Worm (Caenorhabditis elegans) whole organism, young adult: ENCODE results near the gene srp-2.

Experiments used
- B0019.2 ChIP-seq: fragments of 200-800 bp; sonication (Bioruptor generic); conservative IDR thresholded peaks from 2 replicates; pipeline ENCODE4 v1.3.6; 2022; ENCODE audit warnings: missing genetic modification reagents, missing genetic modification characterization, missing compliant biosample characterization
- B0035.1 ChIP-seq: sonication (generic microtip); optimal IDR thresholded peaks from 2 replicates; lab custom pipeline; 2016; ENCODE audit warnings: missing genetic modification characterization, mild to moderate bottlenecking, missing compliant biosample characterization, missing genotype, missing genetic modification reagents
- B0261.1 ChIP-seq: sonication (generic microtip); optimal IDR thresholded peaks from 2 replicates; lab custom pipeline; 2016; ENCODE audit warnings: mild to moderate bottlenecking, missing genetic modification characterization, moderate library complexity, missing compliant biosample characterization
- F10E7.11 ChIP-seq: sonication (generic microtip); optimal IDR thresholded peaks from 2 replicates; lab custom pipeline; 2017; ENCODE audit warnings: mild to moderate bottlenecking, missing genetic modification characterization, moderate library complexity, missing compliant biosample characterization
- F22D6.2 ChIP-seq: sonication (generic microtip); optimal IDR thresholded peaks from 2 replicates; lab custom pipeline; 2016; ENCODE audit warnings: mild to moderate bottlenecking, missing genetic modification characterization, missing compliant biosample characterization
- F55B11.4 ChIP-seq: sonication (generic microtip); optimal IDR thresholded peaks from 2 replicates; lab custom pipeline; 2016; ENCODE audit warnings: missing compliant biosample characterization, missing genetic modification characterization, borderline replicate concordance; ENCODE audit not compliant: insufficient read depth
- Y56A3A.18 ChIP-seq: fragments of 200-800 bp; sonication (Bioruptor generic); IDR thresholded peaks from 2 replicates; pipeline ENCODE4 v1.3.6; 2022; ENCODE audit warnings: missing genetic modification reagents, missing genetic modification characterization, missing compliant biosample characterization
- aptf-3 ChIP-seq: fragments of 200-800 bp; sonication (Bioruptor generic); IDR thresholded peaks from 2 replicates; pipeline ENCODE4 v1.3.6; 2022; ENCODE audit warnings: missing genetic modification characterization, missing compliant biosample characterization
- attf-3 ChIP-seq: fragments of 200-800 bp; sonication (Bioruptor generic); conservative IDR thresholded peaks from 2 replicates; pipeline ENCODE4 v1.3.6; 2022; ENCODE audit warnings: missing genetic modification reagents, missing genetic modification characterization, missing compliant biosample characterization
- ccch-3 ChIP-seq: fragments of 200-800 bp; sonication (Bioruptor generic); optimal IDR thresholded peaks from 2 replicates; lab custom pipeline; 2018; ENCODE audit warnings: mild to moderate bottlenecking, missing genetic modification characterization, missing compliant biosample characterization
- ceh-100 ChIP-seq: fragments of 200-800 bp; sonication (Bioruptor generic); IDR thresholded peaks from 2 replicates; pipeline ENCODE4 v1.3.6; 2022; ENCODE audit warnings: missing genetic modification reagents, missing genetic modification characterization, missing compliant biosample characterization
- ceh-58 ChIP-seq: fragments of 200-800 bp; sonication (Bioruptor generic); IDR thresholded peaks from 2 replicates; pipeline ENCODE4 v1.3.6; 2022; ENCODE audit warnings: missing genetic modification characterization, missing compliant biosample characterization
- die-1 ChIP-seq: sonication (generic microtip); optimal IDR thresholded peaks from 2 replicates; lab custom pipeline; 2016; ENCODE audit warnings: missing genotype, mild to moderate bottlenecking, missing genetic modification characterization, missing compliant biosample characterization
- dox-1 ChIP-seq: fragments of 200-800 bp; sonication (Bioruptor generic); IDR thresholded peaks from 2 replicates; pipeline ENCODE4 v1.3.6; 2022; ENCODE audit warnings: missing genetic modification reagents, missing genetic modification characterization, missing compliant biosample characterization
- egrh-3 ChIP-seq: fragments of 200-800 bp; sonication (Bioruptor generic); IDR thresholded peaks from 2 replicates; pipeline ENCODE4 v1.3.6; 2022; ENCODE audit warnings: missing genetic modification reagents, missing genetic modification characterization, missing compliant biosample characterization
- him-1 ChIP-seq: sonication (generic microtip); optimal IDR thresholded peaks from 2 replicates; lab custom pipeline; 2016; ENCODE audit warnings: missing genotype, missing genetic modification reagents, missing genetic modification characterization, missing compliant biosample characterization
- hlh-12 ChIP-seq: sonication (generic microtip); optimal IDR thresholded peaks from 2 replicates; lab custom pipeline; 2016; ENCODE audit warnings: missing genetic modification characterization, missing compliant biosample characterization
- lin-35 ChIP-seq, 3 experiments: fragments of 150-350 bp in 2 of 3; sonication (generic microtip) in 1 of 3; optimal IDR thresholded peaks; 2 replicates each; lab custom pipeline; 2014 to 2018; ENCODE audit warnings: missing biosample characterization in 3 of 3, missing genetic modification characterization in 3 of 3, missing genetic modification reagents in 3 of 3
- madf-10 ChIP-seq: sonication (generic microtip); optimal IDR thresholded peaks from 2 replicates; lab custom pipeline; 2016; ENCODE audit warnings: mild to moderate bottlenecking, missing genetic modification characterization, missing compliant biosample characterization
- mcd-1 ChIP-seq: fragments of 200-800 bp; sonication (Bioruptor generic); IDR thresholded peaks from 2 replicates; pipeline ENCODE4 v1.3.6; 2022; ENCODE audit warnings: missing genetic modification reagents, missing genetic modification characterization, missing compliant biosample characterization
- nfya-2 ChIP-seq: fragments of 200-800 bp; sonication (Bioruptor generic); IDR thresholded peaks from 2 replicates; pipeline ENCODE4 v1.3.6; 2022; ENCODE audit warnings: missing genetic modification reagents, missing genetic modification characterization, missing compliant biosample characterization
- nfyb-1 ChIP-seq: fragments of 200-800 bp; sonication (Bioruptor generic); IDR thresholded peaks from 2 replicates; pipeline ENCODE4 v1.3.6; 2022; ENCODE audit warnings: missing genetic modification reagents, missing genetic modification characterization, missing compliant biosample characterization
- nhr-120 ChIP-seq: fragments of 200-800 bp; sonication (Bioruptor generic); IDR thresholded peaks from 2 replicates; pipeline ENCODE4 v1.3.6; 2022; ENCODE audit warnings: missing genetic modification characterization, missing compliant biosample characterization
- pha-4 ChIP-seq: fragments of 150-350 bp; sonication (generic microtip); optimal IDR thresholded peaks from 2 replicates; lab custom pipeline; 2014; ENCODE audit warnings: missing biosample characterization, missing genetic modification reagents, missing genetic modification characterization
- rpc-1 ChIP-seq, 2 experiments: fragments of 150-350 bp in 1 of 2; sonication (generic microtip) in 1 of 2; optimal IDR thresholded peaks; 2 replicates each; lab custom pipeline; 2014 to 2018; ENCODE audit warnings: missing biosample characterization in 1 of 2, missing genetic modification characterization in 1 of 2, missing genetic modification reagents in 1 of 2, missing genotype in 1 of 2
- snpc-1.1 ChIP-seq: sonication (generic microtip); optimal IDR thresholded peaks from 2 replicates; lab custom pipeline; 2017; ENCODE audit warnings: missing genetic modification characterization, mild to moderate bottlenecking, missing compliant biosample characterization, antibody characterized with exemption, moderate library complexity, missing genotype, missing genetic modification reagents; ENCODE audit not compliant: insufficient read depth
- snpc-4 ChIP-seq, 5 experiments: fragments of 150-350 bp in 1 of 5; sonication (generic microtip) in 4 of 5; optimal IDR thresholded peaks; 2 replicates each; lab custom pipeline; 2014 to 2018; ENCODE audit warnings: missing genetic modification characterization in 5 of 5, missing biosample characterization in 3 of 5, antibody characterized with exemption in 2 of 5, mild to moderate bottlenecking in 2 of 5, missing compliant biosample characterization in 2 of 5, missing genotype in 2 of 5, moderate library complexity in 2 of 5, missing genetic modification reagents in 1 of 5
- sptf-2 ChIP-seq: fragments of 200-800 bp; sonication (Bioruptor generic); optimal IDR thresholded peaks from 2 replicates; lab custom pipeline; 2018; ENCODE audit warnings: mild to moderate bottlenecking, missing genetic modification characterization, missing compliant biosample characterization
- zim-3 ChIP-seq: sonication (generic microtip); optimal IDR thresholded peaks from 2 replicates; lab custom pipeline; 2017; ENCODE audit warnings: mild to moderate bottlenecking, missing genetic modification characterization, moderate library complexity, missing compliant biosample characterization
- ztf-25 ChIP-seq: fragments of 200-800 bp; sonication (Bioruptor generic); IDR thresholded peaks from 2 replicates; pipeline ENCODE4 v1.3.6; 2022; ENCODE audit warnings: missing genetic modification reagents, missing genetic modification characterization, missing compliant biosample characterization
- ztf-28 ChIP-seq: fragments of 200-800 bp; sonication (Bioruptor generic); IDR thresholded peaks from 2 replicates; pipeline ENCODE4 v1.3.6; 2022; ENCODE audit warnings: missing genetic modification reagents, missing genetic modification characterization, missing compliant biosample characterization
- ztf-6 ChIP-seq: fragments of 200-800 bp; sonication (Bioruptor generic); IDR thresholded peaks from 2 replicates; pipeline ENCODE4 v1.3.6; 2022; ENCODE audit warnings: missing genetic modification reagents, missing genetic modification characterization, missing compliant biosample characterization

srp-2 gene

ce11 chrV:794092-794491, 31.7 kb downstream of the srp-2 start:
- TF ChIP-seq ztf-6 (GFP tag; lab: Robert Waterston, UW), result no peak
- TF ChIP-seq egrh-3, result no peak
- no peak for TF ChIP-seq hlh-12 (tag; lab: Kevin White, UChicago)
- no peak for TF ChIP-seq attf-3 (GFP tag; lab: Robert Waterston, UW)
- 0 out of 2 replicates have a peak, but pooled peaks have one; percentile 59 for TF ChIP-seq ceh-58 (GFP tag; lab: Robert Waterston, UW)

- TF ChIP-seq snpc-4 (GFP tag; optimal IDR thresholded peaks at IDR 0.05; lab: Kevin White, UChicago) (no peak), snpc-4 (tag; optimal IDR thresholded peaks at IDR 0.05; lab: Kevin White, UChicago) (peak in 3 of 4 experiments; percentile 37 to 82 (median 78)), snpc-1.1 (tag; lab: Kevin White, UChicago) (peak; percentile 3), madf-10 (tag; lab: Kevin White, UChicago) (no peak)
These were observed 34.8 kb downstream of the srp-2 start for ce11 chrV:797241-797640.

- TF ChIP-seq lin-35 (GFP tag; optimal IDR thresholded peaks at IDR 0.05; lab: Kevin White, UChicago) (no peak), pha-4 (tag; lab: Kevin White, UChicago) (no peak), ztf-25 (GFP tag; lab: Robert Waterston, UW) (no peak), nhr-120 (GFP tag; lab: Robert Waterston, UW) (no peak)
- TF ChIP-seq, all 124 proteins: peak for 0
These were observed 37.8 kb downstream of the srp-2 start for ce11 chrV:800271-800670.

- no peak for TF ChIP-seq lin-35 (GFP tag; optimal IDR thresholded peaks at IDR 0.05; lab: Kevin White, UChicago)
- no peak for TF ChIP-seq him-1
- TF ChIP-seq ztf-28 (GFP tag; lab: Robert Waterston, UW), result no peak
- TF ChIP-seq B0035.1, result no peak
- no peak for TF ChIP-seq F22D6.2 (tag; lab: Kevin White, UChicago)
- TF ChIP-seq nfyb-1, result no peak
- TF ChIP-seq nfya-2 (GFP tag; lab: Robert Waterston, UW), result no peak
- no peak for TF ChIP-seq F10E7.11 (tag; lab: Kevin White, UChicago)
- TF ChIP-seq die-1 (tag; lab: Kevin White, UChicago), result no peak
- TF ChIP-seq dox-1 (GFP tag; lab: Robert Waterston, UW), result no peak
- TF ChIP-seq ccch-3 (GFP tag; lab: Kevin White, UChicago), result no peak
- no peak for TF ChIP-seq sptf-2 (GFP tag; lab: Kevin White, UChicago)
- TF ChIP-seq F55B11.4 (tag; lab: Kevin White, UChicago), result no peak
- TF ChIP-seq B0261.1, result no peak
These were observed 39.2 kb downstream of the srp-2 start for ce11 chrV:801555-802060.

- TF ChIP-seq ceh-100 (GFP tag; lab: Robert Waterston, UW) (no peak), B0019.2 (GFP tag; lab: Robert Waterston, UW) (no peak), aptf-3 (GFP tag; lab: Robert Waterston, UW) (no peak), Y56A3A.18 (GFP tag; lab: Robert Waterston, UW) (no peak), egrh-3 (no peak), zim-3 (no peak), mcd-1 (GFP tag; lab: Robert Waterston, UW) (no peak), F10E7.11 (tag; lab: Kevin White, UChicago) (no peak), rpc-1 (optimal IDR thresholded peaks at IDR 0.05; lab: Kevin White, UChicago) (no peak), rpc-1 (tag; optimal IDR thresholded peaks at IDR 0.05; lab: Kevin White, UChicago) (no peak), pha-4 (tag; lab: Kevin White, UChicago) (no peak)
These were observed 40.3 kb downstream of the srp-2 start for ce11 chrV:802726-803125.
